Worm (Caenorhabditis elegans) whole organism, L4 larva: Measurements from ENCODE around the gene F17A9.4.
A peak's percentile ranks its signal among the peaks of the same experiment; 100 is the strongest.

Experiments
- ceh-32 ChIP-seq: sonication (generic microtip); optimal IDR thresholded peaks from 2 replicates; lab custom pipeline; 2016; ENCODE audit warnings: mild to moderate bottlenecking, missing genetic modification characterization, missing compliant biosample characterization; ENCODE audit not compliant: poor library complexity
- ceh-82 ChIP-seq: sonication (generic microtip); optimal IDR thresholded peaks from 2 replicates; lab custom pipeline; 2017; ENCODE audit warnings: missing biosample characterization, missing genetic modification characterization
- ctbp-1 ChIP-seq: fragments of 200-800 bp; sonication (Bioruptor generic); IDR thresholded peaks from 2 replicates; pipeline ENCODE4 v1.3.6; 2022; ENCODE audit warnings: missing genetic modification reagents, missing genetic modification characterization, missing compliant biosample characterization
- hlh-11 ChIP-seq: fragments of 200-800 bp; sonication (Bioruptor generic); optimal IDR thresholded peaks from 2 replicates; lab custom pipeline; 2018; ENCODE audit warnings: mild to moderate bottlenecking, missing genetic modification characterization, missing compliant biosample characterization
- lsy-2 ChIP-seq, 2 experiments: fragments of 150-350 bp in 1 of 2; sonication (generic microtip) in 1 of 2; optimal IDR thresholded peaks; 2 replicates each; lab custom pipeline; 2014 to 2017; ENCODE audit warnings: missing biosample characterization in 2 of 2, missing genetic modification characterization in 2 of 2
- pha-4 ChIP-seq, 2 experiments: fragments of 150-350 bp in 1 of 2; fragments of 200-800 bp in 1 of 2; sonication (Bioruptor generic) in 1 of 2; IDR thresholded peaks in 1 of 2; optimal IDR thresholded peaks in 1 of 2; 2 replicates each; pipeline versions ENCODE4 v1.3.6 to Lab custom; 2014 to 2022; ENCODE audit warnings: missing genetic modification characterization in 2 of 2, missing genetic modification reagents in 2 of 2, missing biosample characterization in 1 of 2, missing compliant biosample characterization in 1 of 2
- pqm-1 ChIP-seq: sonication (generic microtip); optimal IDR thresholded peaks from 2 replicates; lab custom pipeline; 2017; ENCODE audit warnings: missing biosample characterization, missing genetic modification characterization
- snpc-1.2 ChIP-seq: fragments of 200-800 bp; sonication (Bioruptor generic); IDR thresholded peaks from 2 replicates; pipeline ENCODE4 v1.3.6; 2022; ENCODE audit warnings: missing genetic modification reagents, missing genetic modification characterization, missing compliant biosample characterization
- snpc-4 ChIP-seq: fragments of 150-350 bp; optimal IDR thresholded peaks from 2 replicates; lab custom pipeline; 2014; ENCODE audit warnings: missing biosample characterization, missing genetic modification characterization
- ztf-11 ChIP-seq: fragments of 150-350 bp; optimal IDR thresholded peaks from 2 replicates; lab custom pipeline; 2014; ENCODE audit warnings: missing biosample characterization, missing genetic modification characterization

ce11 chrV:6110533-6110932 lies at the start of gene F17A9.4:
- TF ChIP-seq ctbp-1 (GFP tag; lab: Robert Waterston, UW) (no peak), ceh-82 (no peak), hlh-11 (tag; lab: Kevin White, UChicago) (peak; percentile 77), lsy-2 (tag; optimal IDR thresholded peaks at IDR 0.05; lab: Kevin White, UChicago) (no peak), pqm-1 (tag; lab: Kevin White, UChicago) (peak; percentile 21), snpc-4 (tag; lab: Kevin White, UChicago) (no peak), ceh-32 (no peak), snpc-1.2 (GFP tag; lab: Robert Waterston, UW) (no peak), ztf-11 (tag; lab: Kevin White, UChicago) (no peak), pha-4 (GFP tag; IDR thresholded peaks at IDR 0.05; lab: Robert Waterston, UW) (no peak), pha-4 (tag; optimal IDR thresholded peaks at IDR 0.05; lab: Kevin White, UChicago) (no peak)
